Fruit fly (Drosophila melanogaster) whole organism, embryonic: Measurements from ENCODE around the gene CG17109.
A peak's percentile ranks its signal among the peaks of the same experiment; 100 is the strongest.

Source experiments
- Atf-2 ChIP-seq: fragments of 200-800 bp; sonication (Bioruptor generic); optimal IDR thresholded peaks from 2 replicates; lab custom pipeline; 2016; ENCODE audit warnings: missing biosample characterization, missing genetic modification characterization
- Awh ChIP-seq: fragments of 200-800 bp; sonication (Bioruptor generic); IDR thresholded peaks from 2 replicates; pipeline ENCODE4, ENCODE4 v1.3.6; 2022; ENCODE audit warnings: missing biosample characterization, missing genetic modification characterization
- CG11456 ChIP-seq: fragments of 200-800 bp; sonication (Bioruptor generic); IDR thresholded peaks from 3 replicates; pipeline ENCODE4 v1.3.6; 2022; ENCODE audit warnings: missing biosample characterization, missing genetic modification characterization
- CG12071 ChIP-seq: fragments of 200-800 bp; sonication (Bioruptor generic); optimal IDR thresholded peaks from 3 replicates; lab custom pipeline; 2018; ENCODE audit warnings: missing biosample characterization, mild to moderate bottlenecking, missing genetic modification characterization
- CG12299 ChIP-seq: fragments of 200-800 bp; sonication (Bioruptor generic); optimal IDR thresholded peaks from 2 replicates; lab custom pipeline; 2018; ENCODE audit warnings: missing biosample characterization, mild to moderate bottlenecking, missing genetic modification characterization
- CG12744 ChIP-seq: fragments of 200-800 bp; sonication (Bioruptor generic); optimal IDR thresholded peaks from 2 replicates; lab custom pipeline; 2016; ENCODE audit warnings: missing biosample characterization, missing genetic modification characterization
- CG12769 ChIP-seq: fragments of 200-800 bp; sonication (Bioruptor generic); optimal IDR thresholded peaks from 2 replicates; lab custom pipeline; 2019; ENCODE audit warnings: missing biosample characterization, mild to moderate bottlenecking, missing genetic modification characterization, moderate library complexity
- CG14441 ChIP-seq: fragments of 200-800 bp; sonication (Bioruptor generic); IDR thresholded peaks from 2 replicates; pipeline ENCODE4 v1.3.6; 2022; ENCODE audit warnings: missing biosample characterization, missing genetic modification characterization
- CG1529 ChIP-seq: fragments of 200-800 bp; sonication (Bioruptor generic); optimal IDR thresholded peaks from 3 replicates; lab custom pipeline; 2018; ENCODE audit warnings: missing biosample characterization, missing genetic modification characterization
- CG15514 ChIP-seq: fragments of 200-800 bp; sonication (Bioruptor generic); optimal IDR thresholded peaks from 3 replicates; lab custom pipeline; 2017; ENCODE audit warnings: missing biosample characterization, missing genetic modification characterization, mild to moderate bottlenecking, moderate library complexity, missing genetic modification reagents
- CG15601 ChIP-seq: fragments of 200-800 bp; sonication (Bioruptor generic); optimal IDR thresholded peaks from 3 replicates; lab custom pipeline; 2019; ENCODE audit warnings: missing biosample characterization, mild to moderate bottlenecking, missing genetic modification characterization, moderate library complexity
- CG1602 ChIP-seq: fragments of 200-800 bp; sonication (Bioruptor generic); optimal IDR thresholded peaks from 3 replicates; lab custom pipeline; 2016; ENCODE audit warnings: missing biosample characterization, missing genetic modification characterization
- CG1792 ChIP-seq: fragments of 200-800 bp; sonication (Bioruptor generic); optimal IDR thresholded peaks from 2 replicates; lab custom pipeline; 2016; ENCODE audit warnings: missing biosample characterization, missing genetic modification characterization
- CG18476 ChIP-seq: fragments of 200-800 bp; sonication (Bioruptor generic); optimal IDR thresholded peaks from 2 replicates; lab custom pipeline; 2016; ENCODE audit warnings: missing biosample characterization, mild to moderate bottlenecking, missing genetic modification characterization
- CG2712 ChIP-seq: fragments of 200-800 bp; optimal IDR thresholded peaks from 3 replicates; lab custom pipeline; 2019; ENCODE audit warnings: missing biosample characterization, mild to moderate bottlenecking, missing genetic modification characterization, moderate library complexity
- CG3163 ChIP-seq: fragments of 200-800 bp; sonication (Bioruptor generic); optimal IDR thresholded peaks from 3 replicates; lab custom pipeline; 2016; ENCODE audit warnings: missing biosample characterization, missing genetic modification characterization
- CG4404 ChIP-seq: fragments of 200-800 bp; sonication (Bioruptor generic); IDR thresholded peaks from 2 replicates; pipeline ENCODE4 v1.3.6; 2022; ENCODE audit warnings: missing biosample characterization, missing genetic modification characterization
- CG4424 ChIP-seq: fragments of 200-800 bp; sonication (Bioruptor generic); optimal IDR thresholded peaks from 3 replicates; lab custom pipeline; 2016; ENCODE audit warnings: missing biosample characterization, missing genetic modification characterization
- CG6654 ChIP-seq: fragments of 200-800 bp; sonication (Bioruptor generic); optimal IDR thresholded peaks from 2 replicates; lab custom pipeline; 2017; ENCODE audit warnings: missing biosample characterization, mild to moderate bottlenecking, missing genetic modification characterization
- CG7963 ChIP-seq: fragments of 200-800 bp; sonication (Bioruptor generic); IDR thresholded peaks from 3 replicates; pipeline ENCODE4 v1.3.6; 2022; ENCODE audit warnings: missing biosample characterization, missing genetic modification characterization; ENCODE audit not compliant: partially characterized antibody
- Dp ChIP-seq: fragments of 200-800 bp; sonication (Bioruptor generic); optimal IDR thresholded peaks from 2 replicates; lab custom pipeline; 2018; ENCODE audit warnings: missing biosample characterization, mild to moderate bottlenecking, missing genetic modification characterization, moderate library complexity
- HLH4C ChIP-seq: fragments of 200-800 bp; sonication (Bioruptor generic); IDR thresholded peaks from 3 replicates; pipeline ENCODE4 v1.3.6; 2022; ENCODE audit warnings: missing biosample characterization, missing genetic modification characterization; ENCODE audit not compliant: partially characterized antibody
- Hand ChIP-seq: fragments of 200-800 bp; sonication (Bioruptor generic); optimal IDR thresholded peaks from 2 replicates; lab custom pipeline; 2017; ENCODE audit warnings: mild to moderate bottlenecking, missing biosample characterization, missing genetic modification reagents, missing genetic modification characterization
- Hey ChIP-seq: fragments of 200-800 bp; sonication (Bioruptor generic); optimal IDR thresholded peaks from 3 replicates; lab custom pipeline; 2018; ENCODE audit warnings: missing biosample characterization, mild to moderate bottlenecking, missing genetic modification characterization
- MTF-1 ChIP-seq: fragments of 200-800 bp; sonication (Bioruptor generic); optimal IDR thresholded peaks from 2 replicates; lab custom pipeline; 2018; ENCODE audit warnings: missing biosample characterization, mild to moderate bottlenecking, missing genetic modification characterization, borderline replicate concordance
- NFAT ChIP-seq: fragments of 200-800 bp; sonication (Bioruptor generic); IDR thresholded peaks from 2 replicates; pipeline ENCODE4 v1.3.6; 2022; ENCODE audit warnings: missing biosample characterization, missing genetic modification characterization
- Nf-YC ChIP-seq: fragments of 200-800 bp; optimal IDR thresholded peaks from 3 replicates; lab custom pipeline; 2019; ENCODE audit warnings: missing biosample characterization, mild to moderate bottlenecking, missing genetic modification characterization, moderate library complexity
- Opbp ChIP-seq: fragments of 200-800 bp; sonication (Bioruptor generic); IDR thresholded peaks from 3 replicates; pipeline ENCODE4 v1.3.6; 2022; ENCODE audit warnings: missing biosample characterization, missing genetic modification characterization; ENCODE audit not compliant: partially characterized antibody
- Optix ChIP-seq: fragments of 200-800 bp; sonication (Bioruptor generic); IDR thresholded peaks from 3 replicates; pipeline ENCODE4 v1.3.6; 2022; ENCODE audit warnings: missing biosample characterization, missing genetic modification characterization
- Sin3A ChIP-seq: fragments of >200 bp; optimal IDR thresholded peaks from 2 replicates; lab custom pipeline; 2018
- Sox100B ChIP-seq: fragments of 200-800 bp; sonication (Bioruptor generic); optimal IDR thresholded peaks from 3 replicates; lab custom pipeline; 2018; ENCODE audit warnings: missing biosample characterization, mild to moderate bottlenecking, missing genetic modification characterization
- Sox102F ChIP-seq: fragments of 200-800 bp; sonication (Bioruptor generic); optimal IDR thresholded peaks from 2 replicates; lab custom pipeline; 2018; ENCODE audit warnings: missing biosample characterization, mild to moderate bottlenecking, missing genetic modification characterization, moderate library complexity
- Sry-β ChIP-seq: fragments of 200-800 bp; sonication (Bioruptor generic); optimal IDR thresholded peaks from 2 replicates; lab custom pipeline; 2018; ENCODE audit warnings: missing biosample characterization, mild to moderate bottlenecking, missing genetic modification characterization, moderate library complexity
- Sry-δ ChIP-seq: fragments of 200-800 bp; sonication (Bioruptor generic); optimal IDR thresholded peaks from 2 replicates; lab custom pipeline; 2016; ENCODE audit warnings: missing biosample characterization, missing genetic modification characterization
- Usf ChIP-seq: fragments of 200-800 bp; sonication (Bioruptor generic); optimal IDR thresholded peaks from 2 replicates; lab custom pipeline; 2017; ENCODE audit warnings: missing genotype, missing biosample characterization, missing genetic modification characterization
- Xrp1 ChIP-seq: fragments of 200-800 bp; sonication (Bioruptor generic); IDR thresholded peaks from 2 replicates; pipeline ENCODE4 v1.3.6; 2022; ENCODE audit warnings: missing biosample characterization, missing genetic modification characterization
- da ChIP-seq: fragments of 200-800 bp; sonication (Bioruptor generic); optimal IDR thresholded peaks from 2 replicates; lab custom pipeline; 2016; ENCODE audit warnings: missing biosample characterization, missing genetic modification characterization
- esg ChIP-seq: fragments of 200-800 bp; sonication (Bioruptor generic); conservative IDR thresholded peaks from 2 replicates; pipeline ENCODE4 v1.3.6; 2022; ENCODE audit warnings: missing biosample characterization, missing genetic modification characterization
- ewg ChIP-seq: fragments of 200-800 bp; sonication (Bioruptor generic); optimal IDR thresholded peaks from 3 replicates; lab custom pipeline; 2017; ENCODE audit warnings: mild to moderate bottlenecking, missing biosample characterization, missing genetic modification reagents, missing genetic modification characterization
- fd102C ChIP-seq: fragments of 200-800 bp; sonication (Bioruptor generic); optimal IDR thresholded peaks from 2 replicates; lab custom pipeline; 2018; ENCODE audit warnings: missing biosample characterization, mild to moderate bottlenecking, missing genetic modification characterization, moderate library complexity
- fu2 ChIP-seq: fragments of 200-800 bp; sonication (Bioruptor generic); optimal IDR thresholded peaks from 2 replicates; lab custom pipeline; 2016; ENCODE audit warnings: missing biosample characterization, missing genetic modification characterization
- gcm2 ChIP-seq: fragments of 200-800 bp; sonication (Bioruptor generic); optimal IDR thresholded peaks from 2 replicates; lab custom pipeline; 2016; ENCODE audit warnings: missing biosample characterization, missing genetic modification characterization
- grau ChIP-seq: fragments of 200-800 bp; optimal IDR thresholded peaks from 3 replicates; lab custom pipeline; 2019; ENCODE audit warnings: missing biosample characterization, mild to moderate bottlenecking, missing genetic modification characterization, moderate library complexity
- gsb-n ChIP-seq: fragments of 200-800 bp; sonication (Bioruptor generic); optimal IDR thresholded peaks from 3 replicates; lab custom pipeline; 2018; ENCODE audit warnings: missing biosample characterization, mild to moderate bottlenecking, missing genetic modification characterization
- hbn ChIP-seq: fragments of 200-800 bp; sonication (Bioruptor generic); IDR thresholded peaks from 2 replicates; pipeline ENCODE4 v1.3.6; 2022; ENCODE audit warnings: missing biosample characterization, missing genetic modification characterization; ENCODE audit not compliant: partially characterized antibody
- ind ChIP-seq: fragments of 200-800 bp; sonication (Bioruptor generic); optimal IDR thresholded peaks from 3 replicates; lab custom pipeline; 2016; ENCODE audit warnings: missing biosample characterization, missing genetic modification characterization
- luna ChIP-seq: fragments of 200-800 bp; sonication (Bioruptor generic); optimal IDR thresholded peaks from 2 replicates; lab custom pipeline; 2016; ENCODE audit warnings: missing biosample characterization, missing genetic modification characterization
- oc ChIP-seq: fragments of 200-800 bp; sonication (Bioruptor generic); optimal IDR thresholded peaks from 2 replicates; lab custom pipeline; 2018; ENCODE audit warnings: missing biosample characterization, mild to moderate bottlenecking, missing genetic modification characterization, moderate library complexity
- p53 ChIP-seq: fragments of 200-800 bp; sonication (Bioruptor generic); optimal IDR thresholded peaks from 2 replicates; lab custom pipeline; 2016; ENCODE audit warnings: missing biosample characterization, missing genetic modification characterization
- sens ChIP-seq: fragments of 200-800 bp; sonication (Bioruptor generic); peaks from one replicate; lab custom pipeline; 2016; ENCODE audit warnings: missing biosample characterization, missing genetic modification characterization
- twi ChIP-seq: fragments of 200-800 bp; optimal IDR thresholded peaks from 2 replicates; lab custom pipeline; 2019; ENCODE audit warnings: missing biosample characterization, mild to moderate bottlenecking, missing genetic modification characterization, moderate library complexity

Gene CG17109

dm6 chr3R:23133301-23133828 lies 37.9 kb downstream of the CG17109 start (continued):
- 0 out of 2 replicates have a peak, but pooled peaks have one; percentile 7 for TF ChIP-seq esg (GFP tag; lab: Robert Waterston, UW)
- no peak for TF ChIP-seq luna (GFP tag; lab: Kevin White, UChicago)
- TF ChIP-seq hbn: no peak
- no peak for TF ChIP-seq Atf-2
- no peak for TF ChIP-seq CG4424 (GFP tag; lab: Kevin White, UChicago)
- TF ChIP-seq CG4404 (GFP tag; lab: Robert Waterston, UW): peak; percentile 29; the same call in 1 of the 2 replicates
- TF ChIP-seq sens (GFP tag; lab: Kevin White, UChicago): peak; percentile 83
- TF ChIP-seq twi (tag; lab: Kevin White, UChicago): no peak
- peak; percentile 86 for TF ChIP-seq Nf-YC (tag; lab: Kevin White, UChicago)
- TF ChIP-seq Opbp (GFP tag; lab: Robert Waterston, UW): no peak
- TF ChIP-seq Xrp1: peak; percentile 55; the same call in 1 of the 2 replicates
- TF ChIP-seq MTF-1: no peak
- TF ChIP-seq gsb-n: no peak
- no peak for TF ChIP-seq CG1792 (GFP tag; lab: Kevin White, UChicago)
- peak; percentile 48 for TF ChIP-seq CG2712
- no peak for TF ChIP-seq grau (tag; lab: Kevin White, UChicago)
- TF ChIP-seq CG7963 (GFP tag; lab: Robert Waterston, UW): no peak
- TF ChIP-seq CG12071: no peak
- TF ChIP-seq fd102C (GFP tag; lab: Kevin White, UChicago): peak; percentile 85
- TF ChIP-seq gcm2 (GFP tag; lab: Kevin White, UChicago): no peak
- TF ChIP-seq Optix (GFP tag; lab: Robert Waterston, UW): no peak
- TF ChIP-seq CG12769 (tag; lab: Kevin White, UChicago): no peak
- no peak for TF ChIP-seq Hey (tag; lab: Kevin White, UChicago)
- no peak for TF ChIP-seq CG15601 (tag; lab: Kevin White, UChicago)
- TF ChIP-seq Sox102F (GFP tag; lab: Kevin White, UChicago): no peak
- no peak for TF ChIP-seq CG3163 (GFP tag; lab: Kevin White, UChicago)
- no peak for TF ChIP-seq ind
- TF ChIP-seq CG14441 (GFP tag; lab: Robert Waterston, UW): no peak
- TF ChIP-seq NFAT (GFP tag; lab: Robert Waterston, UW): no peak
- TF ChIP-seq ewg (GFP tag; lab: Kevin White, UChicago): no peak
- TF ChIP-seq CG15514 (GFP tag; lab: Kevin White, UChicago): no peak
- no peak for TF ChIP-seq Awh (GFP tag; lab: Robert Waterston, UW)
- TF ChIP-seq Sry-δ (GFP tag; lab: Kevin White, UChicago): no peak
- TF ChIP-seq Sin3A (lab: Kevin White, UChicago): no peak
- TF ChIP-seq CG11456 (GFP tag; lab: Robert Waterston, UW): no peak
- TF ChIP-seq Sry-β: no peak
- TF ChIP-seq HLH4C (GFP tag; lab: Robert Waterston, UW): no peak
- no peak for TF ChIP-seq p53
- TF ChIP-seq oc: no peak
- TF ChIP-seq Hand (GFP tag; lab: Kevin White, UChicago): no peak
- peak; percentile 28 for TF ChIP-seq CG1602 (GFP tag; lab: Kevin White, UChicago)
- no peak for TF ChIP-seq Dp (GFP tag; lab: Kevin White, UChicago)
- no peak for TF ChIP-seq fu2 (GFP tag; lab: Kevin White, UChicago)
- TF ChIP-seq Sox100B (GFP tag; lab: Kevin White, UChicago): no peak
- no peak for TF ChIP-seq CG1529 (GFP tag; lab: Kevin White, UChicago)
- no peak for TF ChIP-seq CG18476 (GFP tag; lab: Kevin White, UChicago)
- no peak for TF ChIP-seq CG12299 (tag; lab: Kevin White, UChicago)
- no peak for TF ChIP-seq CG12744 (GFP tag; lab: Kevin White, UChicago)
- TF ChIP-seq Usf (GFP tag; lab: Kevin White, UChicago): no peak
- no peak for TF ChIP-seq da (GFP tag; lab: Kevin White, UChicago)
- no peak for TF ChIP-seq CG6654
